Fruit fly (Drosophila melanogaster) whole organism, embryonic: ENCODE data around the gene CG15429.

Source experiments
- Abd-B ChIP-seq: fragments of 200-800 bp; sonication (Bioruptor generic); optimal IDR thresholded peaks from 2 replicates; lab custom pipeline; 2018; ENCODE audit warnings: missing biosample characterization, mild to moderate bottlenecking, missing genetic modification characterization, moderate library complexity
- B-H1 ChIP-seq: fragments of 200-800 bp; sonication (Bioruptor generic); IDR thresholded peaks from 3 replicates; pipeline ENCODE4 v1.3.6; 2022; ENCODE audit warnings: missing biosample characterization, missing genetic modification characterization
- BEAF-32 ChIP-seq: fragments of 200-800 bp; sonication (Bioruptor generic); optimal IDR thresholded peaks from 3 replicates; lab custom pipeline; 2017; ENCODE audit warnings: missing biosample characterization, missing genetic modification characterization, mild to moderate bottlenecking, moderate library complexity, missing genetic modification reagents
- CG11398 ChIP-seq: fragments of 200-800 bp; sonication (Bioruptor generic); optimal IDR thresholded peaks from 2 replicates; lab custom pipeline; 2016; ENCODE audit warnings: missing biosample characterization, missing genetic modification characterization
- CG12104 ChIP-seq: fragments of 200-800 bp; sonication (Bioruptor generic); optimal IDR thresholded peaks from 3 replicates; lab custom pipeline; 2016; ENCODE audit warnings: missing biosample characterization, missing genetic modification characterization
- CG13287 ChIP-seq: fragments of 200-800 bp; sonication (Bioruptor generic); IDR thresholded peaks from 2 replicates; pipeline ENCODE4 v1.3.6; 2022; ENCODE audit warnings: missing biosample characterization, missing genetic modification characterization; ENCODE audit not compliant: partially characterized antibody
- CG14441 ChIP-seq: fragments of 200-800 bp; sonication (Bioruptor generic); IDR thresholded peaks from 2 replicates; pipeline ENCODE4 v1.3.6; 2022; ENCODE audit warnings: missing biosample characterization, missing genetic modification characterization
- CG15514 ChIP-seq: fragments of 200-800 bp; sonication (Bioruptor generic); optimal IDR thresholded peaks from 3 replicates; lab custom pipeline; 2017; ENCODE audit warnings: missing biosample characterization, missing genetic modification characterization, mild to moderate bottlenecking, moderate library complexity, missing genetic modification reagents
- CG17361 ChIP-seq: fragments of 200-800 bp; sonication (Bioruptor generic); IDR thresholded peaks from 3 replicates; pipeline ENCODE4 v1.3.6; 2022; ENCODE audit warnings: missing biosample characterization, missing genetic modification characterization
- CG17385 ChIP-seq: fragments of 200-800 bp; sonication (Bioruptor generic); optimal IDR thresholded peaks from 3 replicates; lab custom pipeline; 2018; ENCODE audit warnings: missing biosample characterization, mild to moderate bottlenecking, missing genetic modification characterization
- CG1832 ChIP-seq: fragments of 200-800 bp; sonication (Bioruptor generic); optimal IDR thresholded peaks from 2 replicates; lab custom pipeline; 2017; ENCODE audit warnings: missing biosample characterization, mild to moderate bottlenecking, missing genetic modification characterization, inconsistent platforms
- CG18619 ChIP-seq: fragments of 200-800 bp; sonication (Bioruptor generic); optimal IDR thresholded peaks from 3 replicates; lab custom pipeline; 2017; ENCODE audit warnings: missing biosample characterization, mild to moderate bottlenecking, missing genetic modification characterization
- CG32767 ChIP-seq: fragments of 200-800 bp; sonication (Bioruptor generic); IDR thresholded peaks from 2 replicates; pipeline ENCODE4 v1.3.6; 2022; ENCODE audit warnings: missing biosample characterization, missing genetic modification characterization
- CG3995 ChIP-seq: fragments of 200-800 bp; sonication (Bioruptor generic); optimal IDR thresholded peaks from 3 replicates; lab custom pipeline; 2016; ENCODE audit warnings: missing biosample characterization, missing genetic modification characterization
- CG4707 ChIP-seq: fragments of 200-800 bp; sonication (Bioruptor generic); optimal IDR thresholded peaks from 2 replicates; lab custom pipeline; 2018; ENCODE audit warnings: missing biosample characterization, mild to moderate bottlenecking, missing genetic modification characterization, moderate library complexity
- CG6791 ChIP-seq: fragments of 200-800 bp; sonication (Bioruptor generic); IDR thresholded peaks from 3 replicates; pipeline ENCODE4 v1.3.6; 2022; ENCODE audit warnings: missing biosample characterization, missing genetic modification characterization; ENCODE audit not compliant: partially characterized antibody
- CG8359 ChIP-seq: fragments of 200-800 bp; sonication (Bioruptor generic); optimal IDR thresholded peaks from 2 replicates; lab custom pipeline; 2017; ENCODE audit warnings: missing biosample characterization, mild to moderate bottlenecking, missing genetic modification characterization, borderline replicate concordance
- CG8478 ChIP-seq: fragments of >200 bp; optimal IDR thresholded peaks from 2 replicates; lab custom pipeline; 2018
- CG9215 ChIP-seq: fragments of 200-800 bp; sonication (Bioruptor generic); IDR thresholded peaks from 2 replicates; pipeline ENCODE4 v1.3.6; 2022; ENCODE audit warnings: missing biosample characterization, missing genetic modification characterization
- Gsc ChIP-seq: fragments of 200-800 bp; sonication (Bioruptor generic); IDR thresholded peaks from 2 replicates; pipeline ENCODE4 v1.3.6; 2022; ENCODE audit warnings: missing biosample characterization, missing genetic modification characterization
- Optix ChIP-seq: fragments of 200-800 bp; sonication (Bioruptor generic); IDR thresholded peaks from 3 replicates; pipeline ENCODE4 v1.3.6; 2022; ENCODE audit warnings: missing biosample characterization, missing genetic modification characterization
- Rfx ChIP-seq: fragments of 200-800 bp; sonication (Bioruptor generic); IDR thresholded peaks from 2 replicates; pipeline ENCODE4 v1.3.6; 2022; ENCODE audit warnings: missing biosample characterization, missing genetic modification characterization
- Side ChIP-seq: fragments of 200-800 bp; sonication (Bioruptor generic); optimal IDR thresholded peaks from 2 replicates; lab custom pipeline; 2016; ENCODE audit warnings: missing biosample characterization, missing genetic modification characterization
- Sry-δ ChIP-seq: fragments of 200-800 bp; sonication (Bioruptor generic); optimal IDR thresholded peaks from 2 replicates; lab custom pipeline; 2016; ENCODE audit warnings: missing biosample characterization, missing genetic modification characterization
- amos ChIP-seq: fragments of 200-800 bp; sonication (Bioruptor generic); IDR thresholded peaks from 2 replicates; pipeline ENCODE4 v1.3.6; 2022; ENCODE audit warnings: missing biosample characterization, missing genetic modification characterization; ENCODE audit not compliant: partially characterized antibody
- ase ChIP-seq: fragments of 200-800 bp; sonication (Bioruptor generic); IDR thresholded peaks from 3 replicates; pipeline ENCODE4 v1.3.6; 2022; ENCODE audit warnings: missing biosample characterization, missing genetic modification characterization
- ato ChIP-seq: fragments of 200-800 bp; sonication (Bioruptor generic); IDR thresholded peaks from 2 replicates; pipeline ENCODE4 v1.3.6; 2022; ENCODE audit warnings: missing biosample characterization, missing genetic modification characterization; ENCODE audit not compliant: partially characterized antibody
- cato ChIP-seq: fragments of 200-800 bp; sonication (Bioruptor generic); optimal IDR thresholded peaks from 2 replicates; lab custom pipeline; 2016; ENCODE audit warnings: missing biosample characterization, missing genetic modification characterization, borderline replicate concordance
- chm ChIP-seq: fragments of 200-800 bp; sonication (Bioruptor generic); IDR thresholded peaks from 2 replicates; pipeline ENCODE4 v1.3.6; 2022; ENCODE audit warnings: missing biosample characterization, missing genetic modification characterization
- corto ChIP-seq: fragments of 200-800 bp; sonication (Bioruptor generic); optimal IDR thresholded peaks from 2 replicates; lab custom pipeline; 2016; ENCODE audit warnings: missing biosample characterization, mild to moderate bottlenecking, missing genetic modification characterization, moderate library complexity
- crc ChIP-seq: fragments of 200-800 bp; sonication (Bioruptor generic); optimal IDR thresholded peaks from 2 replicates; lab custom pipeline; 2016; ENCODE audit warnings: missing biosample characterization, missing genetic modification characterization
- dan ChIP-seq: fragments of 200-800 bp; sonication (Bioruptor generic); IDR thresholded peaks from 2 replicates; pipeline ENCODE4 v1.3.6; 2022; ENCODE audit warnings: missing biosample characterization, missing genetic modification characterization
- dmrt11E ChIP-seq: fragments of 200-800 bp; sonication (Bioruptor generic); optimal IDR thresholded peaks from 3 replicates; lab custom pipeline; 2018; ENCODE audit warnings: missing biosample characterization, mild to moderate bottlenecking, missing genetic modification characterization, moderate library complexity
- dysf ChIP-seq: fragments of 200-800 bp; sonication (Bioruptor generic); IDR thresholded peaks from 3 replicates; pipeline ENCODE4 v1.3.6; 2022; ENCODE audit warnings: missing biosample characterization, missing genetic modification characterization
- exex ChIP-seq: fragments of 200-800 bp; sonication (Bioruptor generic); optimal IDR thresholded peaks from 4 replicates; lab custom pipeline; 2018; ENCODE audit warnings: missing biosample characterization, mild to moderate bottlenecking, missing genetic modification characterization, moderate library complexity
- gt ChIP-seq: fragments of 200-800 bp; sonication (Bioruptor generic); IDR thresholded peaks from 2 replicates; pipeline ENCODE4 v1.3.6; 2022; ENCODE audit warnings: missing biosample characterization, missing genetic modification characterization
- maf-S ChIP-seq: fragments of 200-800 bp; sonication (Bioruptor generic); optimal IDR thresholded peaks from 2 replicates; lab custom pipeline; 2016; ENCODE audit warnings: missing biosample characterization, missing genetic modification characterization
- onecut ChIP-seq: fragments of 200-800 bp; sonication (Bioruptor generic); IDR thresholded peaks from 2 replicates; pipeline ENCODE4 v1.3.6; 2022; ENCODE audit warnings: missing biosample characterization, missing genetic modification characterization
- peb ChIP-seq: fragments of 200-800 bp; sonication (Bioruptor generic); IDR thresholded peaks from 2 replicates; pipeline ENCODE4 v1.3.6; 2022; ENCODE audit warnings: missing biosample characterization, missing genetic modification characterization
- pum ChIP-seq: fragments of 200-800 bp; sonication (Bioruptor generic); optimal IDR thresholded peaks from 2 replicates; lab custom pipeline; 2016; ENCODE audit warnings: missing biosample characterization, missing genetic modification characterization
- sens ChIP-seq: fragments of 200-800 bp; sonication (Bioruptor generic); peaks from one replicate; lab custom pipeline; 2016; ENCODE audit warnings: missing biosample characterization, missing genetic modification characterization
- slp2 ChIP-seq: fragments of 200-800 bp; sonication (Bioruptor generic); optimal IDR thresholded peaks from 2 replicates; lab custom pipeline; 2016; ENCODE audit warnings: missing biosample characterization, missing genetic modification characterization
- ssp ChIP-seq: fragments of 200-800 bp; sonication (Bioruptor generic); IDR thresholded peaks from 2 replicates; pipeline ENCODE4 v1.3.6; 2022; ENCODE audit warnings: missing biosample characterization, missing genetic modification characterization
- tap ChIP-seq: fragments of 200-800 bp; optimal IDR thresholded peaks from 3 replicates; lab custom pipeline; 2019; ENCODE audit warnings: missing biosample characterization, mild to moderate bottlenecking, missing genetic modification characterization, moderate library complexity
- tna ChIP-seq: fragments of 200-800 bp; sonication (Bioruptor generic); IDR thresholded peaks from 2 replicates; pipeline ENCODE4 v1.3.6; 2022; ENCODE audit warnings: missing biosample characterization, missing genetic modification characterization; ENCODE audit not compliant: partially characterized antibody
- trem ChIP-seq: fragments of 200-800 bp; optimal IDR thresholded peaks from 3 replicates; lab custom pipeline; 2019; ENCODE audit warnings: missing biosample characterization, mild to moderate bottlenecking, missing genetic modification characterization, moderate library complexity
- vvl ChIP-seq: fragments of 200-800 bp; sonication (Bioruptor generic); IDR thresholded peaks from 2 replicates; pipeline ENCODE4 v1.3.6; 2022; ENCODE audit warnings: missing biosample characterization, missing genetic modification characterization

The CG15429 gene

DNA sequence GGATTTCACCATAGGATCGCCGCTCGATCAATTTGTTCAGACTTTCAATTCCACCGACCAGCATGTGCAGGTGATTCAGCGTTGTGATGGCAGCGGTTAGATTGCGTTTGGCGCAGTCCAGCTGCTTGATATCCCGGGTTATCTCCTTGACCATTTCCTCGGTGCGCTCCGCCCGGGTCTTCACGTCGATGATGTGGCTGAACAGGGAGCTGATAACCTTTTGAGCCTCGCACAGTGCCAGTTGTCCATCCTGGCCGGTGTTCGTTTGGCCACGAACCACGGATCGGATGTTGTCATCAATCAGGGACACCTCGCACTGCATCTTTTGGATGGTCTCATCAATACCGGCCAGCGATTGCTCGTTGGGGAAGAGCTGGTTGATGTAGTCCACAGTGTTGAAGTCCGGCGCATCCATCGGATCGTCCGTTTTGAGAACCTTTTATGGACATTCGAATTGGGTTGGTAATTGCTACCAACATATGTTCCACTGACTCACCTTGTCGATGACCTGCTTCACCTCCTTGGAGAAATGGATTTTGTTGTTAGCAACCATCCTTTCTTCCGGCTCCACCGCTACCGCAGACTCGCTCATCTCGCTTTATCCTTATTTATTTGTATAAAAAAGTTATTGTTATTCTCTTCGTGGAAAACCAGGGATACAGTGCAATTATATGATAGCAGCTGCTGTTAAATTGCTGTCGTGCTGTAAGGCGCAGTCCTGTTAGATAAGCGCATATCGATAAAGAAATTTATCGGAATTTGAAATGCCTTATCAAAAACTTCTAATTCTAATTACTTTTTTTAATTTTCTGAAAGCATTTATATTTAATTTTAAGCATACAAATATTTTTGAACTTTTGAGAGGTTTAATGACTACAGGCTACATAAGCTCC, 32.9 kb downstream of the CG15429 start, which contains the start of gene Vps53 (continued):
- TF ChIP-seq CG13287 (GFP tag; lab: Robert Waterston, UW) (peak; percentile 61), ssp (GFP tag; lab: Robert Waterston, UW) (no peak), sens (GFP tag; lab: Kevin White, UChicago) (peak; percentile 60), CG32767 (GFP tag; lab: Robert Waterston, UW) (no peak)

DNA sequence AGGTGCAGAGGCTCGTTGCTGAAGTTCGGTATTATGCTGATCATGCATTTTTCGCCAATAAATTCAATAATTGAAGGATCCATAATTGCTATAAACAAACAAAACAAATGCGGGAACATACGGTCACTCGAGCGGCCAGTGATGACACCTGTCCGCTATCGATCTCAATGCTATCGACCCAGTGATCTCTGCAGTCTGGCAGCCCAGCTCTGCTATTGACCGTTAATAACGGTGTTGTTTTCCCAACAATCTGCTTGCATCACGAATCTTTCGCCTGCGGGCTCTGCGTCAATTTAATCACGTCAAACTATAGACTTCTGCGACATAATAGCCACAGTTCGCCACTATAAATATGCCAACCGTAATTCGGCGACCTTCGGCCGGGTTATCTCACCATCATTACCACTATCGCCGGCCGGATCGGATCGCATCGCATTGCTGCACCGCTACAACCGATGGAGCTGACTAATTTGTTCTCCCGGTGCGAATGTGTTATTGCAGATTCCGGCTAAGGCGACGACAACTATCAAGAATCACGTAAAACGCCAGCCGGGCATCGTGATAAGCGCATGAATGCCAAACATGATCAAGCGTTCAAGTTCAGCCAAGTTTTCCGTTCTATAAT, 34.3 kb downstream of the CG15429 start, which contains the start of gene Psf2:
Gene Psf2, minus strand, starts transcription at position 431 of the 625 bp plus-strand sequence.
- TF ChIP-seq maf-S (no peak), CG18619 (GFP tag; lab: Kevin White, UChicago) (no peak), amos (GFP tag; lab: Robert Waterston, UW) (peak; percentile 71), onecut (GFP tag; lab: Robert Waterston, UW) (no peak), CG17361 (GFP tag; lab: Robert Waterston, UW) (no peak), Side (GFP tag; lab: Kevin White, UChicago) (no peak), Optix (GFP tag; lab: Robert Waterston, UW) (no peak), CG1832 (GFP tag; lab: Kevin White, UChicago) (no peak), CG12104 (no peak), CG9215 (GFP tag; lab: Robert Waterston, UW) (no peak), corto (GFP tag; lab: Kevin White, UChicago) (no peak), pum (GFP tag; lab: Kevin White, UChicago) (no peak), CG4707 (GFP tag; lab: Kevin White, UChicago) (no peak), tna (peak; percentile 47; the same call in 1 of the 2 replicates), B-H1 (GFP tag; lab: Robert Waterston, UW) (no peak), CG3995 (GFP tag; lab: Kevin White, UChicago) (no peak), peb (no peak), cato (GFP tag; lab: Kevin White, UChicago) (no peak), Sry-δ (GFP tag; lab: Kevin White, UChicago) (peak; percentile 90), CG17385 (GFP tag; lab: Kevin White, UChicago) (no peak), trem (tag; lab: Kevin White, UChicago) (peak; percentile 37), Rfx (no peak), ato (GFP tag; lab: Robert Waterston, UW) (peak; percentile 56), ase (no peak), dmrt11E (tag; lab: Kevin White, UChicago) (no peak), Gsc (GFP tag; lab: Robert Waterston, UW) (no peak), CG11398 (GFP tag; lab: Kevin White, UChicago) (no peak), dysf (GFP tag; lab: Robert Waterston, UW) (no peak), chm (no peak), CG6791 (GFP tag; lab: Robert Waterston, UW) (peak; percentile 76), slp2 (GFP tag; lab: Kevin White, UChicago) (no peak), dan (no peak), tap (tag; lab: Kevin White, UChicago) (no peak), CG8478 (lab: Kevin White, UChicago) (no peak), CG8359 (GFP tag; lab: Kevin White, UChicago) (no peak), CG15514 (peak; percentile 30), vvl (GFP tag; lab: Robert Waterston, UW) (0 out of 2 replicates have a peak, but pooled peaks have one; percentile 27), Abd-B (GFP tag; lab: Kevin White, UChicago) (no peak), BEAF-32 (GFP tag; lab: Kevin White, UChicago) (peak; percentile 67), gt (GFP tag; lab: Robert Waterston, UW) (no peak), exex (tag; lab: Kevin White, UChicago) (no peak), crc (GFP tag; lab: Kevin White, UChicago) (no peak), CG14441 (GFP tag; lab: Robert Waterston, UW) (no peak)
